Fruit fly (Drosophila melanogaster) whole organism, wandering third instar larva: ENCODE results near the gene CG3982.

Experiments used
- Abd-B ChIP-seq: fragments of >200 bp; optimal IDR thresholded peaks from 2 replicates; lab custom pipeline; 2017; ENCODE audit warnings: missing biosample characterization, missing genetic modification characterization
- br ChIP-seq: fragments of 200-800 bp; sonication (Bioruptor generic); optimal IDR thresholded peaks from 2 replicates; lab custom pipeline; 2016; ENCODE audit warnings: missing biosample characterization, missing genetic modification characterization
- pan ChIP-seq: fragments of >200 bp; optimal IDR thresholded peaks from 2 replicates; lab custom pipeline; 2017
- psq ChIP-seq: fragments of 200-800 bp; sonication (Bioruptor generic); optimal IDR thresholded peaks from 3 replicates; lab custom pipeline; 2017; ENCODE audit warnings: missing biosample characterization, mild to moderate bottlenecking, missing genetic modification characterization, moderate library complexity

DNA sequence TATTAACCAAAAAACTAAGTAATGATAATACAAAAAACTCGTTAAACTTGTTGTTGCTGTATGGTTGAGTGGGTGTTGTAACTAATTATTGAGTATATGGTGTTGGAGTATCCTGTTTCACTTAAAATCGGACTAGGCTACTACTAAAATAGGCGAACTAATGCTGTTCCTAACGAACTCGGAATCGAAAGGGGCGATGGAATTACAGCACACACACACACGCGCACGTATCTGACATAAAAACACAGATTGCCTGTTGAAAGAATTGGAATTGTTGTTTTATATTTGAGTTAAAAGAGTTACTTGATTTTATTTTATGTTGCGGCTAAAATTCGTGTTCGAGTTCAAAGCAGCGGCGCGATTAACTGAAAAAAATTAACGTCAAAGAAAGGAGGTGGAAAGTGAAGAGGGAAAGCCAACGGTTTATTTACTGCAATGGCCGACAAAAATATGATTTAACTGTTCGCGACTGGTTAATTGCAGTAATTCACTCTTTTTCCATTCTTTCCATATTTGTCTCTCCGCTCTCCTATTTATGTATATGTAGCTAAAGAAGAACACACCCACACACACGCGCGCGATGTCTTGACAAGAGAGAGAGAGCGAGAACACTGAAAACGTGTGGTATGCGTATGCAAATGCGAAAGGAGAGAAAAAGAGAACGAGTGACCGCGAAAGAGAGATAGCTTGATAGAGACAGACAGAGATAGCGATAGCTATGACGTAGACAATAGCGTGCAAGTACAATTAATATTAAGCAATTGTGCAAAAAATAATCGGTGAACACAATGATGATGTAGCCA lies 15.6 kb downstream of the CG3982 start:
- TF ChIP-seq psq (GFP tag; lab: Kevin White, UChicago): peak; percentile 57
- TF ChIP-seq br (GFP tag; lab: Kevin White, UChicago): no peak
- TF ChIP-seq Abd-B: no peak
- TF ChIP-seq pan (lab: Kevin White, UChicago): no peak
